Fruit fly (Drosophila melanogaster) whole organism, prepupa: ENCODE measurements around the gene CG6470.
A peak's percentile ranks its signal among the peaks of the same experiment; 100 is the strongest.

Experiments
- CG11902 ChIP-seq: fragments of 200-800 bp; sonication (Bioruptor generic); optimal IDR thresholded peaks from 3 replicates; lab custom pipeline; 2016; ENCODE audit warnings: missing biosample characterization, missing genetic modification characterization
- CG16779 ChIP-seq: fragments of 200-800 bp; sonication (Bioruptor generic); optimal IDR thresholded peaks from 3 replicates; lab custom pipeline; 2017; ENCODE audit warnings: missing biosample characterization, mild to moderate bottlenecking, missing genetic modification characterization
- Eip93F ChIP-seq: fragments of 200-800 bp; sonication (Bioruptor generic); optimal IDR thresholded peaks from 2 replicates; lab custom pipeline; 2016; ENCODE audit warnings: missing biosample characterization, mild to moderate bottlenecking, missing genetic modification characterization
- Sox102F ChIP-seq: fragments of 200-800 bp; sonication (Bioruptor generic); optimal IDR thresholded peaks from 2 replicates; lab custom pipeline; 2016; ENCODE audit warnings: missing biosample characterization, mild to moderate bottlenecking, missing genetic modification characterization
- Sox15 ChIP-seq: fragments of 200-800 bp; sonication (Bioruptor generic); optimal IDR thresholded peaks from 3 replicates; lab custom pipeline; 2016; ENCODE audit warnings: missing biosample characterization, missing genetic modification characterization
- net ChIP-seq: fragments of 200-800 bp; sonication (Bioruptor generic); optimal IDR thresholded peaks from 3 replicates; lab custom pipeline; 2016; ENCODE audit warnings: missing biosample characterization, missing genetic modification characterization
- ss ChIP-seq, 2 experiments: fragments of 200-800 bp; sonication (Bioruptor generic); optimal IDR thresholded peaks; 2 replicates in 1 of 2; 3 replicates in 1 of 2; lab custom pipeline; 2017 to 2018; ENCODE audit warnings: mild to moderate bottlenecking in 2 of 2, missing biosample characterization in 2 of 2, missing genetic modification characterization in 2 of 2, moderate library complexity in 1 of 2

DNA sequence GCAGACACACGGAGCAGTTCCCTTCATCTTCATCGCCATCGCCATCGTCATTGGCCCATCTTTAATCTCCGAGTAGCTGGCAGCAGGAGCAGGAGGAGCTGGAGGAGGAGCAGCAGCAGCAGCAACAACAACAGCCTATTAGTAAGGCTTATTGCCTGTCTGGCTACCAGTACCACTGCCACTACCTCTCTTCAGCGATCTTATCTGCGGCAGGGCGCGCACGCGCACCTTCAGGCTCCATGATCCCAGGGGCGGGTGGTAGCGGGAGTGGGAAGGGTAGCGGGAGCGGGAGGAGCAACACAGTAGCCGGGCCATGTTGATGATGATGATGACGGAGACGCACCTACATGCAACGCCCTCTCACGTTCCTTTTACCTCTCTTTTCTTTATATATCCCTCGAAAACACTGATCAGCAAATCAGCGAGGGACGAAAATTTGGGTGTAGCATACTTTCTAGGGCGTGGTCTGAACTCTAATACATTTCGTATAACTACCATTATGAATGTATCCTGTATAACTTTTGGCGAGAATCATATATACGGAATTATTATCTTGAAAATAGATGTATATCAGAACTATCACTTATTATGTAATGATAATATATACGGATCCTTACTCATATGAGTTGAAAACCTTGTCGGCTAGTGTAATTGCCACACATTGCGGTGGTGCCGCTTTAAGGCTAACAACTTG, 22.5 kb upstream of the CG6470 start:
- no peak for TF ChIP-seq Sox102F (GFP tag; lab: Kevin White, UChicago)
- TF ChIP-seq CG16779 (tag; lab: Kevin White, UChicago): no peak
- TF ChIP-seq CG11902 (GFP tag; lab: Kevin White, UChicago): no peak
- no peak for TF ChIP-seq Eip93F
- peak; percentile 24 to 80 for TF ChIP-seq ss (GFP tag; optimal IDR thresholded peaks at IDR 0.05; lab: Kevin White, UChicago)
- no peak for TF ChIP-seq net (GFP tag; lab: Kevin White, UChicago)
- TF ChIP-seq Sox15 (GFP tag; lab: Kevin White, UChicago): no peak
